Fruit fly (Drosophila melanogaster): ENCODE results near the gene CG4558.

CG4558 gene

dm6 chrX:6855366-6856200, 6.0 kb downstream of the CG4558 start (continued):
- TF ChIP-seq CG2712 (tag; optimal IDR thresholded peaks at IDR 0.05) (peak; percentile 86), Asciz (GFP tag; optimal IDR thresholded peaks at IDR 0.05) (peak; percentile 82), kni (GFP tag; optimal IDR thresholded peaks at IDR 0.05) (peak; percentile 78), Ets65A (GFP tag) (peak; percentile 97), CG16813 (GFP tag; IDR thresholded peaks at IDR 0.05; ENCODE audit: partially characterized antibody) (no peak), CG1792 (GFP tag; optimal IDR thresholded peaks at IDR 0.05) (peak; percentile 25), Awh (GFP tag; IDR thresholded peaks at IDR 0.05) (0 out of 2 replicates have a peak, but pooled peaks have one; percentile 13), emc (GFP tag; optimal IDR thresholded peaks at IDR 0.05) (no peak), ap (GFP tag; IDR thresholded peaks at IDR 0.05) (peak; percentile 54), ewg (GFP tag; optimal IDR thresholded peaks at IDR 0.05) (peak; percentile 87), Atf-2 (GFP tag; optimal IDR thresholded peaks at IDR 0.05) (peak; percentile 84), CG3407 (GFP tag; optimal IDR thresholded peaks at IDR 0.05) (peak; percentile 86), hth (optimal IDR thresholded peaks at IDR 0.05) (no peak), Sry-β (GFP tag; optimal IDR thresholded peaks at IDR 0.05) (peak; percentile 33)

dm6 chrX:6856332-6856995, 6.9 kb downstream of the CG4558 start:
- TF ChIP-seq luna (GFP tag; optimal IDR thresholded peaks at IDR 0.05) (no peak), exex (tag; optimal IDR thresholded peaks at IDR 0.05) (peak; percentile 11), CG15269 (tag; optimal IDR thresholded peaks at IDR 0.05) (peak; percentile 85), CG2712 (tag; optimal IDR thresholded peaks at IDR 0.05) (peak; percentile 76), CG8765 (GFP tag; IDR thresholded peaks at IDR 0.05) (no peak), trem (tag; optimal IDR thresholded peaks at IDR 0.05) (peak; percentile 38), CG8359 (GFP tag; optimal IDR thresholded peaks at IDR 0.05; ENCODE audit: borderline replicate concordance) (no peak), Dfd (GFP tag; optimal IDR thresholded peaks at IDR 0.05) (no peak), p53 (GFP tag; optimal IDR thresholded peaks at IDR 0.05) (no peak), Hey (tag; optimal IDR thresholded peaks at IDR 0.05) (no peak), Doc3 (GFP tag; IDR thresholded peaks at IDR 0.05; ENCODE audit: partially characterized antibody) (no peak), CG1529 (GFP tag; optimal IDR thresholded peaks at IDR 0.05) (peak; percentile 33), lola (GFP tag; optimal IDR thresholded peaks at IDR 0.05) (peak in 2 of 3 experiments; percentile 1 to 16), Abd-B (GFP tag; optimal IDR thresholded peaks at IDR 0.05) (peak; percentile 56), jigr1 (GFP tag; IDR thresholded peaks at IDR 0.05) (no peak), twi (tag; optimal IDR thresholded peaks at IDR 0.05) (peak; percentile 11), so (GFP tag; IDR thresholded peaks at IDR 0.05) (0 out of 3 replicates have a peak, but pooled peaks have one; percentile 53), kni (GFP tag; optimal IDR thresholded peaks at IDR 0.05) (no peak), CG10565 (GFP tag; optimal IDR thresholded peaks at IDR 0.05) (no peak), dati (GFP tag; IDR thresholded peaks at IDR 0.05) (0 out of 2 replicates have a peak, but pooled peaks have one; percentile 4), al (GFP tag; IDR thresholded peaks at IDR 0.05) (peak; percentile 70), CG10431 (GFP tag; optimal IDR thresholded peaks at IDR 0.05) (no peak), CG5180 (GFP tag; optimal IDR thresholded peaks at IDR 0.05) (peak; percentile 16), bowl (GFP tag; IDR thresholded peaks at IDR 0.05) (peak; percentile 12; the same call in 1 of the 2 replicates), tio (GFP tag; optimal IDR thresholded peaks at IDR 0.05) (peak; percentile 18), CG9876 (GFP tag; optimal IDR thresholded peaks at IDR 0.05) (no peak), CG15514 (GFP tag; optimal IDR thresholded peaks at IDR 0.05) (peak; percentile 52), CG6791 (GFP tag; IDR thresholded peaks at IDR 0.05; ENCODE audit: partially characterized antibody) (no peak), sqz (GFP tag; optimal IDR thresholded peaks at IDR 0.05) (no peak), CG30020 (tag; optimal IDR thresholded peaks at IDR 0.05) (peak; percentile 4), CG12942 (GFP tag; optimal IDR thresholded peaks at IDR 0.05) (peak; percentile 11), CG30403 (GFP tag; optimal IDR thresholded peaks at IDR 0.05) (peak; percentile 64), odd (GFP tag; optimal IDR thresholded peaks at IDR 0.05) (peak; percentile 18), CG3281 (GFP tag; optimal IDR thresholded peaks at IDR 0.05) (peak; percentile 69)

All from whole organism, embryonic.